Worm (Caenorhabditis elegans): ENCODE data around the gene C28D4.10.
"Not testable (repeated sequence)": the region's sequence is repeated elsewhere in the genome, so short reads cannot be mapped to it uniquely, and the experiment has no call there.

C28D4.10 gene

ce11 chrIV:9757425-9757740 is 19.1 kb downstream of the C28D4.10 start, which contains the start of gene nhr-97:
nhr-97 (plus strand) TSS chrIV:9757641.
- TF ChIP-seq pha-4 (tag; optimal IDR thresholded peaks at IDR 0.05) = no peak
- no peak for TF ChIP-seq blmp-1 (tag; optimal IDR thresholded peaks at IDR 0.05)
- no peak for TF ChIP-seq sem-2 (GFP tag; optimal IDR thresholded peaks at IDR 0.05)
- TF ChIP-seq bed-3 (GFP tag; optimal IDR thresholded peaks at IDR 0.05) = no peak
- TF ChIP-seq unc-120 (tag; optimal IDR thresholded peaks at IDR 0.05; ENCODE audit: poor library complexity, severe bottlenecking) = no peak
- no peak for TF ChIP-seq sptf-1 (tag; optimal IDR thresholded peaks at IDR 0.05)
- no peak for TF ChIP-seq flh-1 (GFP tag; optimal IDR thresholded peaks at IDR 0.05)
- TF ChIP-seq unc-62 (GFP tag; optimal IDR thresholded peaks at IDR 0.05) = no peak
- TF ChIP-seq ceh-43 (GFP tag; optimal IDR thresholded peaks at IDR 0.05) = no peak

- no peak for TF ChIP-seq snpc-4 (tag; optimal IDR thresholded peaks at IDR 0.05)
- TF ChIP-seq sem-2 (GFP tag; optimal IDR thresholded peaks at IDR 0.05) = no peak
- no peak for TF ChIP-seq lin-32 (GFP tag; optimal IDR thresholded peaks at IDR 0.05)
- no peak for TF ChIP-seq tbx-8 (GFP tag; optimal IDR thresholded peaks at IDR 0.05)
- TF ChIP-seq M03D4.4 (tag; optimal IDR thresholded peaks at IDR 0.05) = no peak
- TF ChIP-seq sptf-1 (tag; optimal IDR thresholded peaks at IDR 0.05) = no peak
- no peak for TF ChIP-seq drap-1 (GFP tag; optimal IDR thresholded peaks at IDR 0.05)
Measured at ce11 chrIV:9761751-9762150, 23.5 kb downstream of the C28D4.10 start.

ce11 chrIV:9762667-9763173 is 24.4 kb downstream of the C28D4.10 start:
- no peak for TF ChIP-seq flh-1 (GFP tag; optimal IDR thresholded peaks at IDR 0.05)
- TF ChIP-seq mls-2 (tag; optimal IDR thresholded peaks at IDR 0.05) = no peak
- no peak for TF ChIP-seq mab-5 (tag; optimal IDR thresholded peaks at IDR 0.05)
- no peak for TF ChIP-seq snpc-4 (tag; optimal IDR thresholded peaks at IDR 0.05)
- TF ChIP-seq nhr-28 (tag; optimal IDR thresholded peaks at IDR 0.05) = no peak
- TF ChIP-seq lin-32 (GFP tag; optimal IDR thresholded peaks at IDR 0.05) = no peak
- TF ChIP-seq nhr-237 (tag; optimal IDR thresholded peaks at IDR 0.05) = no peak
- TF ChIP-seq unc-120 (tag; optimal IDR thresholded peaks at IDR 0.05; ENCODE audit: poor library complexity, severe bottlenecking) = no peak
- TF ChIP-seq drap-1 (GFP tag; optimal IDR thresholded peaks at IDR 0.05) = no peak
- TF ChIP-seq unc-39 (tag; optimal IDR thresholded peaks at IDR 0.05) = no peak
- no peak for TF ChIP-seq nhr-2 (tag; optimal IDR thresholded peaks at IDR 0.05)
- TF ChIP-seq ceh-83 (GFP tag; optimal IDR thresholded peaks at IDR 0.05) = no peak
- no peak for TF ChIP-seq sem-2 (GFP tag; optimal IDR thresholded peaks at IDR 0.05)
- no peak for TF ChIP-seq elt-1 (tag; optimal IDR thresholded peaks at IDR 0.05; ENCODE audit: borderline replicate concordance, insufficient read depth)
- no peak for TF ChIP-seq ces-1 (GFP tag; optimal IDR thresholded peaks at IDR 0.05)
- TF ChIP-seq ceh-43 (GFP tag; optimal IDR thresholded peaks at IDR 0.05) = no peak
- no peak for TF ChIP-seq M03D4.4 (tag; optimal IDR thresholded peaks at IDR 0.05)
- TF ChIP-seq ceh-39 (tag; optimal IDR thresholded peaks at IDR 0.05) = no peak

- TF ChIP-seq ham-2 (GFP tag; optimal IDR thresholded peaks at IDR 0.05) (no peak), ceh-39 (tag; optimal IDR thresholded peaks at IDR 0.05) (no peak), M03D4.4 (tag; optimal IDR thresholded peaks at IDR 0.05) (no peak), hlh-1 (tag; optimal IDR thresholded peaks at IDR 0.05) (no peak), nhr-12 (tag; optimal IDR thresholded peaks at IDR 0.05) (no peak), ces-1 (GFP tag; optimal IDR thresholded peaks at IDR 0.05) (no peak), bed-3 (GFP tag; optimal IDR thresholded peaks at IDR 0.05) (no peak), elt-1 (tag; optimal IDR thresholded peaks at IDR 0.05; ENCODE audit: borderline replicate concordance, insufficient read depth) (no peak), flh-1 (GFP tag; optimal IDR thresholded peaks at IDR 0.05) (no peak), lsy-2 (tag; optimal IDR thresholded peaks at IDR 0.05) (no peak), ceh-83 (GFP tag; optimal IDR thresholded peaks at IDR 0.05) (no peak), zip-8 (tag; optimal IDR thresholded peaks at IDR 0.05) (no peak), mls-2 (tag; optimal IDR thresholded peaks at IDR 0.05) (no peak), sptf-1 (tag; optimal IDR thresholded peaks at IDR 0.05) (no peak), pha-4 (tag; optimal IDR thresholded peaks at IDR 0.05) (no peak), unc-120 (tag; optimal IDR thresholded peaks at IDR 0.05; ENCODE audit: poor library complexity, severe bottlenecking) (no peak), mep-1 (tag; optimal IDR thresholded peaks at IDR 0.05) (no peak), unc-39 (tag; optimal IDR thresholded peaks at IDR 0.05) (no peak), nhr-28 (tag; optimal IDR thresholded peaks at IDR 0.05) (no peak), ceh-43 (GFP tag; optimal IDR thresholded peaks at IDR 0.05) (no peak)
Measured at ce11 chrIV:9766250-9766649, 28.0 kb downstream of the C28D4.10 start, which contains the start of gene ssp-36. ssp-36 (minus strand) TSS chrIV:9766350.

- TF ChIP-seq sem-2 (GFP tag; optimal IDR thresholded peaks at IDR 0.05); ztf-11 (tag; optimal IDR thresholded peaks at IDR 0.05); M03D4.4 (tag; optimal IDR thresholded peaks at IDR 0.05): not testable (repeated sequence)
Measured at ce11 chrIV:9767054-9767453, 28.8 kb downstream of the C28D4.10 start, which contains the start of gene msp-79. msp-79 (minus strand) TSS chrIV:9767154.
